Worm (Caenorhabditis elegans): Measurements from ENCODE around the gene crn-2.

crn-2 gene

ce11 chrV:5634445-5634844 lies 40.0 kb downstream of the crn-2 start:
- no peak for TF ChIP-seq egl-43 (GFP tag; IDR thresholded peaks at IDR 0.05)
- TF ChIP-seq dmd-6 (GFP tag; IDR thresholded peaks at IDR 0.05), result peak; percentile 28; the same call in 1 of the 2 replicates
- TF ChIP-seq nhr-6 (tag; optimal IDR thresholded peaks at IDR 0.05), result peak; percentile 6
- TF ChIP-seq daf-16 (GFP tag; optimal IDR thresholded peaks at IDR 0.05), result no peak
- peak; percentile 66 for TF ChIP-seq daf-16 (tag; optimal IDR thresholded peaks at IDR 0.05)
- peak; percentile 18 for TF ChIP-seq nhr-28 (tag; optimal IDR thresholded peaks at IDR 0.05)
- TF ChIP-seq dve-1 (tag; optimal IDR thresholded peaks at IDR 0.05; ENCODE audit: insufficient read depth), result peak; percentile 32
- no peak for TF ChIP-seq mdl-1 (tag; optimal IDR thresholded peaks at IDR 0.05)

- TF ChIP-seq php-3 (GFP tag; IDR thresholded peaks at IDR 0.05) (no peak), ztf-7 (tag; optimal IDR thresholded peaks at IDR 0.05) (no peak), ceh-44 (GFP tag; IDR thresholded peaks at IDR 0.05) (no peak), R02D3.7 (tag; optimal IDR thresholded peaks at IDR 0.05) (no peak), lin-29 (GFP tag; IDR thresholded peaks at IDR 0.05) (no peak), hlh-30 (tag; optimal IDR thresholded peaks at IDR 0.05; ENCODE audit: insufficient read depth) (no peak), lin-13 (GFP tag; optimal IDR thresholded peaks at IDR 0.05) (no peak), sdz-12 (GFP tag; optimal IDR thresholded peaks at IDR 0.05) (no peak), mdt-29 (GFP tag; IDR thresholded peaks at IDR 0.05) (no peak), Y75B8A.6 (GFP tag; IDR thresholded peaks at IDR 0.05) (no peak), dpl-1 (GFP tag; optimal IDR thresholded peaks at IDR 0.05) (no peak), ces-1 (GFP tag; optimal IDR thresholded peaks at IDR 0.05) (no peak), Y48G9A.11 (GFP tag; IDR thresholded peaks at IDR 0.05) (no peak), T20F7.1 (GFP tag; optimal IDR thresholded peaks at IDR 0.05) (no peak), F10B5.3 (tag; optimal IDR thresholded peaks at IDR 0.05) (no peak), attf-4 (tag; optimal IDR thresholded peaks at IDR 0.05) (no peak), snpc-4 (tag; optimal IDR thresholded peaks at IDR 0.05) (no peak), arid-1 (GFP tag; conservative IDR thresholded peaks at IDR 0.05) (no peak), zfp-3 (GFP tag; conservative IDR thresholded peaks at IDR 0.05) (no peak), jun-1 (tag; optimal IDR thresholded peaks at IDR 0.05) (no peak)
Observed at ce11 chrV:5644171-5644570, 49.8 kb downstream of the crn-2 start, which contains the start of gene srx-117. srx-117 (plus strand) TSS chrV:5644471.
